Fruit fly (Drosophila melanogaster): ENCODE data around the gene CG34325.

dm6 chrX:16750712-16751578 is 29.7 kb upstream of the CG34325 start:
- TF ChIP-seq CG8478 (optimal IDR thresholded peaks at IDR 0.05) = no peak
- no peak for TF ChIP-seq psq (optimal IDR thresholded peaks at IDR 0.05)
- TF ChIP-seq EcR (GFP tag; optimal IDR thresholded peaks at IDR 0.05) = no peak
